Worm (Caenorhabditis elegans): ENCODE data around the gene sec-20.

DNA sequence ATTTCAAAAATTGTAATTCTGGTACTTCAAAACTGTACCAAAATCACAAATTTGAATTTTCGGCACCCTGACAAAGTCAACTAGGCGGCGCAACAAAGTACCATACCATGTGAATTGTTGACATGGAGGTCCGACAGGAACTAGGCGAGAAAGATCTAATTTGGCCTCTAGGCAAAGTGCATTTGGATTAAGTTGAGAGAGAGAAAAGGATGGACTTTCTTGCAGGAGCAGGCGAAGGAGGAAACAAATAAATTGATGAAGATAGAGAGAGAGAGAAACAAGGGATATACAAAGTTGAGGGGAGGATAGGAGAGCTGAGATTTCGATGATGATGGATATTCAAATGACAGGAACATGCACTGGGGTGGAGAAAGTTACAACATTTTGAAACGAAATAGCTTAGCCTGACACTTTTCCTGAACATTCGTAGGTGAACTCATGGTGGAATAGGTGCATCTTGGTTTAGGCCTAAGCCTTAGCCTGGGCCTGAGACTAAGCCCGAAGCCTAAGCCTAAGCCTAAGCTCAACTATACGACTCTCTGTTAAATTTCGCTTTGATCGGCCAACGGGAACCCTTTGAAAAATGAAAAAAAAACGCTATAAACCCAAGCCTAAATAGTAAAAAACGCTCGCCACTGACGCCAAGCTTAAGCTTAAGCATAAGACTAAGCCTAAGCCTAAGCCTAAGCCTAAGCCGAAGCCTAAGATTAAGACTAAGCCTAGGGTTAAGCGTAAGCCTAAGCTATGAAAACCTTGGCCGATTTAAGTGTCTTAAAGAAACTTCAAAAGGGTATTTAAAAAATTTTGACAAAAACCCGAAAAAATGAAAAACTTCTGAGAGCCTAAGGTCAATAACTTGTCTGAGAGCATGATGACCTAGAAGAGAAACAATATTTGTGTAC, 17.1 kb downstream of the sec-20 start:
- TF ChIP-seq ref-1 (GFP tag; conservative IDR thresholded peaks at IDR 0.05): no peak
- TF ChIP-seq cog-1 (tag; optimal IDR thresholded peaks at IDR 0.05): no peak
- no peak for TF ChIP-seq T22C8.4 (GFP tag; IDR thresholded peaks at IDR 0.05)

Measured in whole organism, midembryonic.